Fruit fly (Drosophila melanogaster) Kc167 (cell line): ENCODE measurements around the gene CG2076.

ENCODE experiments used
- Sin3A ChIP-seq: fragments of >200 bp; optimal IDR thresholded peaks from 2 replicates; lab custom pipeline; 2018; ENCODE audit warnings: missing external identifiers
- h ChIP-seq: fragments of >200 bp; optimal IDR thresholded peaks from 3 replicates; lab custom pipeline; 2018; ENCODE audit warnings: missing external identifiers
- insv ChIP-seq: fragments of >200 bp; optimal IDR thresholded peaks from 3 replicates; lab custom pipeline; 2018; ENCODE audit warnings: missing external identifiers
- psq ChIP-seq: fragments of >200 bp; optimal IDR thresholded peaks from 2 replicates; lab custom pipeline; 2017; ENCODE audit warnings: missing external identifiers

dm6 chrX:11108845-11109450 is 18.9 kb downstream of the CG2076 start:
- TF ChIP-seq psq (lab: Kevin White, UChicago) (no peak), Sin3A (no peak), h (lab: Kevin White, UChicago) (no peak), insv (lab: Kevin White, UChicago) (no peak)
